Worm (Caenorhabditis elegans) whole organism, early embryonic: ENCODE data around the gene F58A6.9.

ENCODE experiments used
- B0310.2 ChIP-seq: sonication (generic microtip); optimal IDR thresholded peaks from 2 replicates; lab custom pipeline; 2016; ENCODE audit warnings: mild to moderate bottlenecking, missing genetic modification characterization, missing compliant biosample characterization
- F13C5.2 ChIP-seq: sonication (generic microtip); optimal IDR thresholded peaks from 2 replicates; lab custom pipeline; 2017; ENCODE audit warnings: mild to moderate bottlenecking, missing genetic modification characterization, inconsistent platforms, missing compliant biosample characterization
- aly-1 ChIP-seq: sonication (generic microtip); optimal IDR thresholded peaks from 2 replicates; lab custom pipeline; 2016; ENCODE audit warnings: missing genetic modification characterization, missing compliant biosample characterization
- ama-1 ChIP-seq: fragments of 150-350 bp; optimal IDR thresholded peaks from 2 replicates; lab custom pipeline; 2014
- ceh-13 ChIP-seq: fragments of 200-800 bp; sonication (Bioruptor generic); optimal IDR thresholded peaks from 2 replicates; lab custom pipeline; 2018; ENCODE audit warnings: mild to moderate bottlenecking, missing genetic modification characterization, missing compliant biosample characterization
- ceh-36 ChIP-seq: sonication (generic microtip); optimal IDR thresholded peaks from 2 replicates; lab custom pipeline; 2016; ENCODE audit warnings: missing genetic modification characterization, inconsistent platforms, missing compliant biosample characterization
- flt-1 ChIP-seq: fragments of 200-800 bp; sonication (Bioruptor generic); IDR thresholded peaks from 2 replicates; pipeline ENCODE4 v1.3.6; 2022; ENCODE audit warnings: missing genetic modification characterization, missing compliant biosample characterization
- hmg-4 ChIP-seq: fragments of 200-800 bp; sonication (Bioruptor generic); optimal IDR thresholded peaks from 2 replicates; lab custom pipeline; 2018; ENCODE audit warnings: mild to moderate bottlenecking, missing genetic modification characterization, missing compliant biosample characterization
- hnd-1 ChIP-seq: sonication (generic microtip); optimal IDR thresholded peaks from 2 replicates; lab custom pipeline; 2016; ENCODE audit warnings: missing genetic modification characterization, missing compliant biosample characterization
- pes-1 ChIP-seq: fragments of 200-800 bp; sonication (Bioruptor generic); IDR thresholded peaks from 2 replicates; pipeline ENCODE4 v1.3.6; 2022; ENCODE audit warnings: missing genetic modification reagents, missing genetic modification characterization, missing compliant biosample characterization
- scrt-1 ChIP-seq: fragments of 200-800 bp; sonication (Bioruptor generic); IDR thresholded peaks from 2 replicates; pipeline ENCODE4 v1.3.6; 2022; ENCODE audit warnings: missing genetic modification characterization, missing compliant biosample characterization
- sea-1 ChIP-seq: fragments of 200-800 bp; sonication (Bioruptor generic); conservative IDR thresholded peaks from 2 replicates; pipeline ENCODE4 v1.3.6; 2022; ENCODE audit warnings: missing genetic modification characterization, missing compliant biosample characterization
- tbx-11 ChIP-seq: fragments of 200-800 bp; sonication (Bioruptor generic); IDR thresholded peaks from 2 replicates; pipeline ENCODE4 v1.3.6; 2022; ENCODE audit warnings: missing genetic modification characterization, missing compliant biosample characterization

- TF ChIP-seq sea-1 (GFP tag; lab: Robert Waterston, UW) (no peak), ama-1 (lab: Kevin White, UChicago) (no peak), pes-1 (GFP tag; lab: Robert Waterston, UW) (no peak), hmg-4 (GFP tag; lab: Kevin White, UChicago) (no peak), tbx-11 (GFP tag; lab: Robert Waterston, UW) (no peak), hnd-1 (tag; lab: Kevin White, UChicago) (no peak), flt-1 (GFP tag; lab: Robert Waterston, UW) (no peak), scrt-1 (GFP tag; lab: Robert Waterston, UW) (no peak), aly-1 (tag; lab: Kevin White, UChicago) (no peak), F13C5.2 (no peak), ceh-36 (no peak), B0310.2 (tag; lab: Kevin White, UChicago) (no peak), ceh-13 (GFP tag; lab: Kevin White, UChicago) (no peak)
These were observed 19.2 kb upstream of the F58A6.9 start, which contains the start of gene C27D6.12 for ce11 chrII:5177902-5178301.
